Worm (Caenorhabditis elegans): ENCODE data around the gene K09A11.1.

ce11 chrX:13278876-13279275 lies 16.6 kb downstream of the K09A11.1 start, which contains the start of gene phf-33:
- no peak for TF ChIP-seq ama-1 (optimal IDR thresholded peaks at IDR 0.05)
- no peak for TF ChIP-seq hlh-13 (GFP tag; optimal IDR thresholded peaks at IDR 0.05)
- no peak for TF ChIP-seq fkh-10 (GFP tag; optimal IDR thresholded peaks at IDR 0.05)
- no peak for TF ChIP-seq unc-3 (GFP tag; conservative IDR thresholded peaks at IDR 0.05)
- TF ChIP-seq unc-3 (tag; optimal IDR thresholded peaks at IDR 0.05) = no peak
- no peak for TF ChIP-seq lin-11 (tag; optimal IDR thresholded peaks at IDR 0.05)
- no peak for TF ChIP-seq gmeb-2 (tag; optimal IDR thresholded peaks at IDR 0.05)
- TF ChIP-seq ref-2 (tag; optimal IDR thresholded peaks at IDR 0.05) = no peak
- TF ChIP-seq lim-6 (tag; optimal IDR thresholded peaks at IDR 0.05) = no peak
- no peak for TF ChIP-seq unc-55 (GFP tag; optimal IDR thresholded peaks at IDR 0.05)
- TF ChIP-seq hlh-6 (tag; optimal IDR thresholded peaks at IDR 0.05) = no peak
- TF ChIP-seq ceh-45 (GFP tag; IDR thresholded peaks at IDR 0.05) = no peak
- TF ChIP-seq sox-4 (tag; optimal IDR thresholded peaks at IDR 0.05) = no peak

Data from whole organism, late embryonic.